Fruit fly (Drosophila melanogaster): ENCODE results near the gene Polr1D.
A peak's percentile ranks its signal among the peaks of the same experiment; 100 is the strongest.

Polr1D gene

DNA sequence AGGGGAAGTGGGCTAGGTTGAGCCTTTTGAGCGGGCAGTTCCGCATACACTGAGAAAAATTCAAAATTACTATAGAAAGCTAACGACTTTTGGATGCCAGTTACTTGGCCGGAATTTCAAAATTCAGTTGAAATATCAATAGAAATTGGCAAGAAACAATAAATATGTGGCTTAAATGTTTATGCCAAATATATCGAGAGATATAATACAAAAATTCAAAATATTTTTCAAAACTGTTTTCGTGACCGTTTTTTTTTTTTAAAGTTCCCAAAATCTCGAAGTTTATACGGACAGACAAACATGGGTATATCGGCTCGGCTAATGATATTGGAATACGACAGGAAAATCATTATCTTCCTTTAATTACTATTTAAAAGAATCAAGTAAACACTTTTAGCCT, 14.0 kb downstream of the Polr1D start:
- TF ChIP-seq CG14711 (tag; optimal IDR thresholded peaks at IDR 0.05) (no peak), CG33017 (tag; optimal IDR thresholded peaks at IDR 0.05) (no peak), CG11617 (GFP tag; optimal IDR thresholded peaks at IDR 0.05) (peak; percentile 21), CG12768 (GFP tag; optimal IDR thresholded peaks at IDR 0.05) (peak; percentile 1), Clk (GFP tag; optimal IDR thresholded peaks at IDR 0.05) (peak; percentile 1), CG7045 (GFP tag; optimal IDR thresholded peaks at IDR 0.05) (peak; percentile 14), cic (GFP tag; optimal IDR thresholded peaks at IDR 0.05) (no peak)

DNA sequence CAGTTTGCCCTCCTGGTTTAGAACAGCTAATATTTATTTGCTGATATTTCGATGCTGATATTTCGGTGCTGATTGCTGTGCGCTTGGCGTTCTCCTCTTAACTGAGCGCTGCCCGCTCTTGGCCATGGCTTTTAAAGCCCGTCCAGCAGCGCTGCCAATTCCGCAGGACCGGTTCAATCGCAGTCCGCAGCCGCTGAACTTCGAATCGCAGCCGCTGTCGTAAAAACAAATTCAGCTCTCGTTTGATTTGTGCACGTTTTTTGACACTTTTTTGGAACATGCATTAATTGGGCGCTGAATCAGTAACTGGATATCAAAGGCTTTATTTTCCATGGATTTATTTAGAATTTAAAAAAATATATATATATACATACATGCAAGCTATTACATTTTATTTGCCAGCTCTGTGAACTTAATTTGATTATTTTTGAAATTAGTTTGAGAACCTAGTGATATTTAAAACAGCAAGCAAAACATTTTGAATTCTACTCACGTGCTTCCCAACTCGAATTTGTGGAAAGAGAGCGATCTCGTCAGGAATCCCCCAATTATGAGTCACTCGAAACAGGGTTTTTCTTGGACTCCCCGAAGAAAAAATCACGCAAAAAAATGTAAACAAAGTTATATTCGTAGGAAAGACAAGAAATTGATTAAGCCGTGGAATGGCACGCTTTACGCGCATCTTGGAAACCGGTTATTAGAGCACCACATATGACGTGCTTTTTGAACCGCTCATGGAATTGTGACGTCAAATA, 14.7 kb downstream of the Polr1D start, which contains the start of gene Ddc:
Gene Ddc, minus strand, starts transcription at position 111 of the 755 bp plus-strand sequence.
- TF ChIP-seq CG12768 (GFP tag; optimal IDR thresholded peaks at IDR 0.05) (no peak), CG33017 (tag; optimal IDR thresholded peaks at IDR 0.05) (peak; percentile 3)

DNA sequence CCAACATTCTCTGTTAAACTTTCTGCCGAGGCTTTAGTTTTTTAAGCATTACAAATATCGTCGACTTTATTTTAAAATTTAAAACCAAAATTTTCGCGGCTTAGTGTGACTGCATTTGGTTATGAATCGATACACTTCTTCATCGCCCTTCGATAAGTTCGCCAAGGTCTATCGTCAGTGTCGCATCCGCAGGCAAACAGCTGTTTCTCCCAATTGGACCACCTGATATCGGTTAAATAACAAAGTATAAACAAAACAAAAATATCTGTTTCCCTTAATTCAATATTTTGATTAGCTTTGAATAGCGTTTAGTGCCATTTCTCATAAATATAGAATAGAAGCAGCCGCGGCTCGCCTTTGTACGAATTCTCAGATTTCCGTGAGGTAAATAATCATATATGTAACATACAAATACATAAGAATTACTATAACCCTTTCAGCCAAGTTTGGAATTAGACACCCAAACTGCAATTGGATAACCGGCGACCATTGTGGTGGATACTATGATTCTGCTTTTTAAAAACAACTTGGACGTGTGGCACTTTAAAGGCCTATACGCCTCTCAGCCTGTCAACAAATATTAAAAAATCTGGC, 20.8 kb downstream of the Polr1D start, which contains the start of gene CG10561:
Gene CG10561, plus strand, starts transcription at position 219 of the 594 bp plus-strand sequence.
- TF ChIP-seq cnc (optimal IDR thresholded peaks at IDR 0.05) (no peak), bab1 (GFP tag; optimal IDR thresholded peaks at IDR 0.05) (peak; percentile 70), CG12768 (GFP tag; optimal IDR thresholded peaks at IDR 0.05) (no peak)

dm6 chr2L:19112200-19112599, 22.8 kb downstream of the Polr1D start:
- TF ChIP-seq CG7101 (tag; optimal IDR thresholded peaks at IDR 0.05) (no peak), pad (GFP tag; optimal IDR thresholded peaks at IDR 0.05) (no peak), Crg-1 (GFP tag; optimal IDR thresholded peaks at IDR 0.05) (no peak), toe (GFP tag; optimal IDR thresholded peaks at IDR 0.05) (no peak), cnc (optimal IDR thresholded peaks at IDR 0.05) (no peak), CG14711 (tag; optimal IDR thresholded peaks at IDR 0.05) (no peak), ovo (GFP tag; optimal IDR thresholded peaks at IDR 0.05) (no peak), bab1 (GFP tag; optimal IDR thresholded peaks at IDR 0.05) (no peak), kay (GFP tag; ENCODE audit: borderline replicate concordance) (no peak), Clk (GFP tag; optimal IDR thresholded peaks at IDR 0.05) (no peak), CG7045 (GFP tag; optimal IDR thresholded peaks at IDR 0.05) (no peak), Hr96 (GFP tag; optimal IDR thresholded peaks at IDR 0.05) (no peak)

dm6 chr2L:19111729-19112128, 23.3 kb downstream of the Polr1D start:
- TF ChIP-seq cnc (optimal IDR thresholded peaks at IDR 0.05): no peak
- no peak for TF ChIP-seq CG14711 (tag; optimal IDR thresholded peaks at IDR 0.05)
- no peak for TF ChIP-seq CG5204 (GFP tag; optimal IDR thresholded peaks at IDR 0.05)
- no peak for TF ChIP-seq CG33017 (tag; optimal IDR thresholded peaks at IDR 0.05)
- TF ChIP-seq tj (GFP tag; optimal IDR thresholded peaks at IDR 0.05): no peak
- no peak for TF ChIP-seq Crg-1 (GFP tag; optimal IDR thresholded peaks at IDR 0.05)
- no peak for TF ChIP-seq ovo (GFP tag; optimal IDR thresholded peaks at IDR 0.05)
- no peak for TF ChIP-seq toe (GFP tag; optimal IDR thresholded peaks at IDR 0.05)
- no peak for TF ChIP-seq pad (GFP tag; optimal IDR thresholded peaks at IDR 0.05)
- no peak for TF ChIP-seq Mnt (GFP tag; optimal IDR thresholded peaks at IDR 0.05)
- no peak for TF ChIP-seq Clk (GFP tag; optimal IDR thresholded peaks at IDR 0.05)
- TF ChIP-seq CG1620 (GFP tag; optimal IDR thresholded peaks at IDR 0.05): no peak
- TF ChIP-seq bab1 (GFP tag; optimal IDR thresholded peaks at IDR 0.05): no peak
- TF ChIP-seq cic (GFP tag; optimal IDR thresholded peaks at IDR 0.05): no peak
- TF ChIP-seq CG12768 (GFP tag; optimal IDR thresholded peaks at IDR 0.05): no peak
- no peak for TF ChIP-seq CG7101 (tag; optimal IDR thresholded peaks at IDR 0.05)
- no peak for TF ChIP-seq kay (GFP tag; ENCODE audit: borderline replicate concordance)

dm6 chr2L:19111137-19111536, 23.9 kb downstream of the Polr1D start:
- TF ChIP-seq Mnt (GFP tag; optimal IDR thresholded peaks at IDR 0.05) (no peak), Crg-1 (GFP tag; optimal IDR thresholded peaks at IDR 0.05) (no peak), toe (GFP tag; optimal IDR thresholded peaks at IDR 0.05) (no peak)

DNA sequence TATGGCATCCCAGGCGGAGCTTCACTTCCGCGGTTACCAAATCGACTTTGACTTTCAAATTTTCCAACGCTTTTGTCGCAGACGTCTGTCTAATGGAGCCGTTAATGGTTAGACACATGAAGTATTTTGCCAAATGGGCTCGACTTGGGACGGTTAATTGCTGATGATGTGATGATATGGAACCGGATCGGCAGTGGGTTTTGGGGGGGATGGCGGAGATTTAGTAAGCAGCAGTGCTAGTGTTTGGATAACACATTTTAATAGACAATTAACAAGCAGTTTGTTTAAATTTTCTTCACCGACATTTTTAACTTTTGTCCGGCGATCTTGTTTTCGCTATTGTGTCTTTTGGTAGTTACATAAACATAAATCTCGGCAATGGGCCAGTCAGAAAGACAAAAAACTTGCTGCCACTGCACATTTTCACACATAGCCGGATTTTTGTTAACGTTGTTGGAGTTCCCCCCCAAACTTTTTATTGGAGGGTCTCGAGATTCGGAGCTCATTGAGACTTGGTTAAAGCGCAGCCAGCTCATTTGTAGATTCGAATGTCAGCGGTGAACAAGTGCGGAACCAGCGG, 25.3 kb downstream of the Polr1D start, which contains the start of gene amd:
Gene amd, plus strand, starts transcription at position 530 of the 580 bp plus-strand sequence.
- TF ChIP-seq Crg-1 (GFP tag; optimal IDR thresholded peaks at IDR 0.05) (no peak), CG12768 (GFP tag; optimal IDR thresholded peaks at IDR 0.05) (no peak), ovo (GFP tag; optimal IDR thresholded peaks at IDR 0.05) (no peak), CG14711 (tag; optimal IDR thresholded peaks at IDR 0.05) (no peak), bab1 (GFP tag; optimal IDR thresholded peaks at IDR 0.05) (no peak), CG11617 (GFP tag; optimal IDR thresholded peaks at IDR 0.05) (no peak), pad (GFP tag; optimal IDR thresholded peaks at IDR 0.05) (no peak)
